Worm (Caenorhabditis elegans) whole organism, young adult: ENCODE data around the gene Y42A5A.5.

Source experiments
- B0035.1 ChIP-seq: sonication (generic microtip); optimal IDR thresholded peaks from 2 replicates; lab custom pipeline; 2016; ENCODE audit warnings: missing genetic modification characterization, mild to moderate bottlenecking, missing compliant biosample characterization, missing genotype, missing genetic modification reagents
- C06A6.2 ChIP-seq: fragments of 200-800 bp; sonication (Bioruptor generic); conservative IDR thresholded peaks from 2 replicates; pipeline ENCODE4 v1.3.6; 2022; ENCODE audit warnings: missing genetic modification characterization, missing compliant biosample characterization
- F49E8.2 ChIP-seq: sonication (generic microtip); optimal IDR thresholded peaks from 3 replicates; lab custom pipeline; 2017; ENCODE audit warnings: missing genetic modification characterization, mild to moderate bottlenecking, missing compliant biosample characterization, antibody characterized with exemption, moderate library complexity; ENCODE audit not compliant: insufficient read depth
- F57A8.1 ChIP-seq: fragments of 200-800 bp; sonication (Bioruptor generic); optimal IDR thresholded peaks from 2 replicates; lab custom pipeline; 2018; ENCODE audit warnings: mild to moderate bottlenecking, missing genetic modification characterization, moderate library complexity, missing compliant biosample characterization
- K12H6.12 ChIP-seq: fragments of 200-800 bp; sonication (Bioruptor generic); optimal IDR thresholded peaks from 2 replicates; lab custom pipeline; 2018; ENCODE audit warnings: mild to moderate bottlenecking, missing genetic modification characterization, missing compliant biosample characterization
- T26A5.8 ChIP-seq: sonication (generic microtip); optimal IDR thresholded peaks from 2 replicates; lab custom pipeline; 2016; ENCODE audit warnings: missing genetic modification characterization, missing compliant biosample characterization
- Y56A3A.18 ChIP-seq: fragments of 200-800 bp; sonication (Bioruptor generic); IDR thresholded peaks from 2 replicates; pipeline ENCODE4 v1.3.6; 2022; ENCODE audit warnings: missing genetic modification reagents, missing genetic modification characterization, missing compliant biosample characterization
- attf-5 ChIP-seq: fragments of 200-800 bp; sonication (Bioruptor generic); optimal IDR thresholded peaks from 2 replicates; lab custom pipeline; 2018; ENCODE audit warnings: mild to moderate bottlenecking, missing genetic modification characterization, missing compliant biosample characterization
- bed-2 ChIP-seq: fragments of 200-800 bp; sonication (Bioruptor generic); IDR thresholded peaks from 2 replicates; pipeline ENCODE4 v1.3.6; 2022; ENCODE audit warnings: missing genetic modification reagents, missing genetic modification characterization, missing compliant biosample characterization
- cebp-1 ChIP-seq, 2 experiments: fragments of 200-800 bp in 1 of 2; sonication (Bioruptor generic) in 1 of 2; sonication (generic microtip) in 1 of 2; IDR thresholded peaks in 1 of 2; optimal IDR thresholded peaks in 1 of 2; 2 replicates each; pipeline versions ENCODE4 v1.3.6 to Lab custom; 2017 to 2022; ENCODE audit warnings: missing compliant biosample characterization in 2 of 2, missing genetic modification characterization in 2 of 2, mild to moderate bottlenecking in 1 of 2, missing genetic modification reagents in 1 of 2, moderate library complexity in 1 of 2
- ceh-27 ChIP-seq: fragments of 200-800 bp; sonication (Bioruptor generic); optimal IDR thresholded peaks from 2 replicates; lab custom pipeline; 2018; ENCODE audit warnings: mild to moderate bottlenecking, missing genetic modification characterization, moderate library complexity, missing compliant biosample characterization
- ceh-40 ChIP-seq: fragments of 200-800 bp; sonication (Bioruptor generic); IDR thresholded peaks from 2 replicates; pipeline ENCODE4 v1.3.6; 2022; ENCODE audit warnings: missing genetic modification characterization, missing compliant biosample characterization
- ceh-58 ChIP-seq: fragments of 200-800 bp; sonication (Bioruptor generic); IDR thresholded peaks from 2 replicates; pipeline ENCODE4 v1.3.6; 2022; ENCODE audit warnings: missing genetic modification characterization, missing compliant biosample characterization
- ceh-91 ChIP-seq: fragments of 200-800 bp; sonication (Bioruptor generic); IDR thresholded peaks from 2 replicates; pipeline ENCODE4 v1.3.6; 2022; ENCODE audit warnings: missing genetic modification reagents, missing genetic modification characterization, missing compliant biosample characterization
- chd-7 ChIP-seq: sonication (generic microtip); optimal IDR thresholded peaks from 2 replicates; lab custom pipeline; 2016; ENCODE audit warnings: mild to moderate bottlenecking, missing genetic modification characterization, moderate library complexity, missing compliant biosample characterization
- die-1 ChIP-seq: sonication (generic microtip); optimal IDR thresholded peaks from 2 replicates; lab custom pipeline; 2016; ENCODE audit warnings: missing genotype, mild to moderate bottlenecking, missing genetic modification characterization, missing compliant biosample characterization
- dpl-1 ChIP-seq: fragments of 150-350 bp; optimal IDR thresholded peaks from 2 replicates; lab custom pipeline; 2014; ENCODE audit warnings: missing biosample characterization, missing genetic modification reagents, missing genetic modification characterization
- egl-18 ChIP-seq: fragments of 200-800 bp; sonication (Bioruptor generic); IDR thresholded peaks from 2 replicates; pipeline ENCODE4 v1.3.6; 2022; ENCODE audit warnings: missing genetic modification reagents, missing genetic modification characterization, missing compliant biosample characterization
- hlh-12 ChIP-seq: sonication (generic microtip); optimal IDR thresholded peaks from 2 replicates; lab custom pipeline; 2016; ENCODE audit warnings: missing genetic modification characterization, missing compliant biosample characterization
- hsf-1 ChIP-seq: fragments of 200-800 bp; sonication (Bioruptor generic); IDR thresholded peaks from 2 replicates; pipeline ENCODE4 v1.3.6; 2022; ENCODE audit warnings: missing genetic modification reagents, missing genetic modification characterization, missing compliant biosample characterization
- lin-26 ChIP-seq: fragments of 200-800 bp; sonication (Bioruptor generic); IDR thresholded peaks from 2 replicates; pipeline ENCODE4 v1.3.6; 2022; ENCODE audit warnings: missing genetic modification reagents, missing genetic modification characterization, missing compliant biosample characterization
- mcd-1 ChIP-seq: fragments of 200-800 bp; sonication (Bioruptor generic); IDR thresholded peaks from 2 replicates; pipeline ENCODE4 v1.3.6; 2022; ENCODE audit warnings: missing genetic modification reagents, missing genetic modification characterization, missing compliant biosample characterization
- mel-28 ChIP-seq: sonication (generic microtip); optimal IDR thresholded peaks from 2 replicates; lab custom pipeline; 2016; ENCODE audit warnings: borderline replicate concordance, mild to moderate bottlenecking, missing genetic modification characterization, missing compliant biosample characterization
- nfya-1 ChIP-seq: sonication (generic microtip); optimal IDR thresholded peaks from 2 replicates; lab custom pipeline; 2017; ENCODE audit warnings: antibody characterized with exemption, missing compliant biosample characterization, missing genetic modification characterization, borderline replicate concordance; ENCODE audit not compliant: insufficient read depth
- nfyb-1 ChIP-seq: fragments of 200-800 bp; sonication (Bioruptor generic); IDR thresholded peaks from 2 replicates; pipeline ENCODE4 v1.3.6; 2022; ENCODE audit warnings: missing genetic modification reagents, missing genetic modification characterization, missing compliant biosample characterization
- nhr-27 ChIP-seq: fragments of 200-800 bp; sonication (Bioruptor generic); optimal IDR thresholded peaks from 2 replicates; lab custom pipeline; 2018; ENCODE audit warnings: mild to moderate bottlenecking, missing genetic modification characterization, moderate library complexity, missing compliant biosample characterization
- pbrm-1 ChIP-seq: fragments of 200-800 bp; sonication (Bioruptor generic); IDR thresholded peaks from 2 replicates; pipeline ENCODE4 v1.3.6; 2022; ENCODE audit warnings: missing genetic modification reagents, missing genetic modification characterization, missing compliant biosample characterization
- pha-4 ChIP-seq: fragments of 150-350 bp; sonication (generic microtip); optimal IDR thresholded peaks from 2 replicates; lab custom pipeline; 2014; ENCODE audit warnings: missing biosample characterization, missing genetic modification reagents, missing genetic modification characterization
- rec-8 ChIP-seq, 2 experiments: sonication (generic microtip); optimal IDR thresholded peaks; 2 replicates each; lab custom pipeline; 2016; ENCODE audit warnings: mild to moderate bottlenecking in 2 of 2, missing genetic modification characterization in 2 of 2, missing genetic modification reagents in 2 of 2, missing genotype in 2 of 2, missing biosample characterization in 1 of 2, missing compliant biosample characterization in 1 of 2, moderate library complexity in 1 of 2
- repo-1 ChIP-seq: sonication (generic microtip); optimal IDR thresholded peaks from 2 replicates; lab custom pipeline; 2017; ENCODE audit warnings: mild to moderate bottlenecking, missing genetic modification characterization, missing compliant biosample characterization
- snpc-1.3 ChIP-seq: sonication (generic microtip); optimal IDR thresholded peaks from 2 replicates; lab custom pipeline; 2017; ENCODE audit warnings: missing genetic modification characterization, mild to moderate bottlenecking, missing compliant biosample characterization, antibody characterized with exemption, moderate library complexity, missing genotype, missing genetic modification reagents; ENCODE audit not compliant: insufficient read depth
- snpc-3.4 ChIP-seq: sonication (generic microtip); optimal IDR thresholded peaks from 2 replicates; lab custom pipeline; 2017; ENCODE audit warnings: missing genetic modification characterization, mild to moderate bottlenecking, missing compliant biosample characterization, antibody characterized with exemption, moderate library complexity, missing genotype, missing genetic modification reagents
- somi-1 ChIP-seq: fragments of 200-800 bp; sonication (Bioruptor generic); optimal IDR thresholded peaks from 2 replicates; lab custom pipeline; 2018; ENCODE audit warnings: mild to moderate bottlenecking, missing genetic modification characterization, missing compliant biosample characterization
- zfh-2 ChIP-seq: fragments of 200-800 bp; sonication (Bioruptor generic); conservative IDR thresholded peaks from 2 replicates; pipeline ENCODE4 v1.3.6; 2022; ENCODE audit warnings: missing genetic modification reagents, missing genetic modification characterization, missing compliant biosample characterization
- ztf-22 ChIP-seq: fragments of 200-800 bp; sonication (Bioruptor generic); optimal IDR thresholded peaks from 2 replicates; lab custom pipeline; 2018; ENCODE audit warnings: mild to moderate bottlenecking, missing genetic modification characterization, moderate library complexity, missing compliant biosample characterization
- ztf-28 ChIP-seq: fragments of 200-800 bp; sonication (Bioruptor generic); IDR thresholded peaks from 2 replicates; pipeline ENCODE4 v1.3.6; 2022; ENCODE audit warnings: missing genetic modification reagents, missing genetic modification characterization, missing compliant biosample characterization

The Y42A5A.5 gene

DNA sequence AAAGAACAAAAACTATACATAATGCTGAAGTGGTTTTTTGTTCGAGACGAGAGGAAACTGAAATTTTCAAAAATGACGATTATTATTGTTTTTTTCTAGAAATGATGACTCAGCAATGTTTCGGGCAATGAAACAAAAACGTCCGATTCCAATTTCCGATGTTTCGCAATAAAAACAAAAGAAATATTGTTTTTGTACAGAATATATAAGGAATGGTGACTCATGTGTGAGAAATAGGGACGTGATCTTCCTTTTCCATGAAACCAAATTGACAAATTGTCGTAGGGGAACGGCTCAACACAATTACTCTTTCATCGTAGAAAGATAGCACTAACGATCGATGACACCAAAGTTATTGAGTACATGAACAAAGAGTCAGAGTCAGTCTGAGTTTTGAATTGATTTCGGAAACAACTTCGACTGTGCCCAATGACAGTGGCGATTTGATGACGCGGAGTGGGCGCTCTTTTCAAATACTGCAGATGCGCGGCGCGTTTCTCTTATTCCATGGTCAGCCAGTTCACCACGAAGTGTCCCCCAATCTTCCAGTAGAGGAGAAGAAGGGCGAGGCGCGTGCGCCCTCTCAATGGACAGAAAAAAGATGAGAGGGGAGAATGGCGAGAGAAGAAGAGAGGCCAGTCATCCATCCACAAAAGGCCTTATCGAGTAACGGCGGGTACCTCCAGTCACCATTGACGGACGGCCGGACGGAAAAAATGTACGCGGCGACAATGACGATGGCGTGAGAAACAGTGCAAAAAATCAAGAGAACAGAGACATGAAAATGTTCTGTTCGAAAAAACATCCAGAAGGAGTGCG lies 34.1 kb downstream of the Y42A5A.5 start:
- TF ChIP-seq egl-18 (GFP tag; lab: Robert Waterston, UW): no peak
- peak; percentile 9 for TF ChIP-seq nhr-27 (tag; lab: Kevin White, UChicago)
- peak; percentile 37; the same call in 1 of the 2 replicates for TF ChIP-seq nfyb-1
- peak; percentile 43; the same call in 1 of the 2 replicates for TF ChIP-seq mcd-1
- TF ChIP-seq zfh-2 (GFP tag; lab: Robert Waterston, UW): peak; percentile 91
- peak; percentile 23 for TF ChIP-seq somi-1 (GFP tag; lab: Kevin White, UChicago)
- peak; percentile 42; the same call in 1 of the 2 replicates for TF ChIP-seq Y56A3A.18 (GFP tag; lab: Robert Waterston, UW)
- peak; percentile 15; the same call in 1 of the 2 replicates for TF ChIP-seq lin-26
- peak; percentile 28 for TF ChIP-seq pbrm-1 (GFP tag; lab: Robert Waterston, UW)
- no peak for TF ChIP-seq ceh-91
- 0 out of 2 replicates have a peak, but pooled peaks have one; percentile 6 for TF ChIP-seq ceh-40 (GFP tag; lab: Robert Waterston, UW)
- peak; percentile 73 for TF ChIP-seq ceh-27 (GFP tag; lab: Kevin White, UChicago)
- no peak for TF ChIP-seq die-1 (tag; lab: Kevin White, UChicago)
- no peak for TF ChIP-seq hsf-1
- TF ChIP-seq snpc-3.4: no peak
- no peak; the same call in 1 of the 2 replicates for TF ChIP-seq cebp-1 (GFP tag; IDR thresholded peaks at IDR 0.05; lab: Robert Waterston, UW)
- TF ChIP-seq cebp-1 (tag; optimal IDR thresholded peaks at IDR 0.05; lab: Kevin White, UChicago): peak; percentile 61
- TF ChIP-seq K12H6.12: peak; percentile 31
- TF ChIP-seq ztf-28: 0 out of 2 replicates have a peak, but pooled peaks have one; percentile 61
- TF ChIP-seq attf-5 (GFP tag; lab: Kevin White, UChicago): peak; percentile 29
- TF ChIP-seq, all 124 proteins: peak for 14

DNA sequence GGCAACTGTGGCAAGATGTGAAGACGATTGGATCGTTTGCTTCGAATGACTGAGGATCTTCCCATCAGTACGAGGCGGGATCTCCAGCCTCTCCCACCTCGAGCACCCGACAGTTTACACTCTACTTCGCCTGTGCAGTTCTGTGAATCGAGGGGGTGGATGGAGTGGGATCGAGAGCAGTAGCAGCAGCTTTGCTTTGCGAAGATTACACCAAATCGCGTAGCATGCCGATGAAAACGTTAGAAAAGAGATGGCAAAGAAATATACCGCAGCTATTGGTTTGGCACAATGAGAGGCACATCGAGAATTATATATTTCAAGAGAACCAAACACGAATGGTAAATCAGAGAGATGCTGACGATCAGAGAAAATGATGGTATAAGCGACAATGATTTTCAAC lies 35.1 kb downstream of the Y42A5A.5 start, which contains the start of gene act-3:
Gene act-3 (minus strand): TSS at position 51 of the 400 bp plus-strand sequence.
- TF ChIP-seq rec-8 (tag; optimal IDR thresholded peaks at IDR 0.05; lab: Kevin White, UChicago) (no peak), ceh-58 (GFP tag; lab: Robert Waterston, UW) (no peak), nfya-1 (tag; lab: Kevin White, UChicago) (no peak), F57A8.1 (GFP tag; lab: Kevin White, UChicago) (no peak), bed-2 (no peak), repo-1 (tag; lab: Kevin White, UChicago) (peak; percentile 8), hlh-12 (tag; lab: Kevin White, UChicago) (no peak), snpc-1.3 (tag; lab: Kevin White, UChicago) (no peak), C06A6.2 (no peak), ceh-40 (GFP tag; lab: Robert Waterston, UW) (no peak), chd-7 (tag; lab: Kevin White, UChicago) (peak; percentile 7), dpl-1 (GFP tag; lab: Kevin White, UChicago) (no peak), T26A5.8 (tag; lab: Kevin White, UChicago) (no peak), ztf-22 (GFP tag; lab: Kevin White, UChicago) (no peak), F49E8.2 (tag; lab: Kevin White, UChicago) (no peak), B0035.1 (no peak), mcd-1 (no peak), pbrm-1 (GFP tag; lab: Robert Waterston, UW) (0 out of 2 replicates have a peak, but pooled peaks have one; percentile 24), mel-28 (tag; lab: Kevin White, UChicago) (no peak), pha-4 (tag; lab: Kevin White, UChicago) (no peak)
